Worm (Caenorhabditis elegans) whole organism, young adult: Measurements from ENCODE around the gene srr-9.
A peak's percentile ranks its signal among the peaks of the same experiment; 100 is the strongest.

Experiments used
- B0035.1 ChIP-seq: sonication (generic microtip); optimal IDR thresholded peaks from 2 replicates; lab custom pipeline; 2016; ENCODE audit warnings: missing genetic modification characterization, mild to moderate bottlenecking, missing compliant biosample characterization, missing genotype, missing genetic modification reagents
- B0336.3 ChIP-seq: fragments of 200-800 bp; sonication (Bioruptor generic); IDR thresholded peaks from 2 replicates; pipeline ENCODE4 v1.3.6; 2022; ENCODE audit warnings: missing genetic modification characterization, missing compliant biosample characterization
- C06A6.2 ChIP-seq: fragments of 200-800 bp; sonication (Bioruptor generic); conservative IDR thresholded peaks from 2 replicates; pipeline ENCODE4 v1.3.6; 2022; ENCODE audit warnings: missing genetic modification characterization, missing compliant biosample characterization
- C17E4.6 ChIP-seq: fragments of 200-800 bp; sonication (Bioruptor generic); IDR thresholded peaks from 2 replicates; pipeline ENCODE4 v1.3.6; 2022; ENCODE audit warnings: missing genetic modification reagents, missing genetic modification characterization, missing compliant biosample characterization
- F39B2.1 ChIP-seq: fragments of 200-800 bp; sonication (Bioruptor generic); IDR thresholded peaks from 2 replicates; pipeline ENCODE4 v1.3.6; 2022; ENCODE audit warnings: missing genetic modification reagents, missing genetic modification characterization, missing compliant biosample characterization
- F49E8.2 ChIP-seq: sonication (generic microtip); optimal IDR thresholded peaks from 3 replicates; lab custom pipeline; 2017; ENCODE audit warnings: missing genetic modification characterization, mild to moderate bottlenecking, missing compliant biosample characterization, antibody characterized with exemption, moderate library complexity; ENCODE audit not compliant: insufficient read depth
- F52B5.7 ChIP-seq: sonication (generic microtip); optimal IDR thresholded peaks from 2 replicates; lab custom pipeline; 2016; ENCODE audit warnings: mild to moderate bottlenecking, missing genetic modification characterization, missing compliant biosample characterization
- Y53G8AR.9 ChIP-seq: fragments of 200-800 bp; sonication (Bioruptor generic); conservative IDR thresholded peaks from 2 replicates; pipeline ENCODE4 v1.3.6; 2022; ENCODE audit warnings: missing genetic modification reagents, missing genetic modification characterization, missing compliant biosample characterization
- ZK185.1 ChIP-seq: sonication (generic microtip); optimal IDR thresholded peaks from 2 replicates; lab custom pipeline; 2016; ENCODE audit warnings: mild to moderate bottlenecking, missing genetic modification characterization, missing compliant biosample characterization; ENCODE audit not compliant: poor library complexity, severe bottlenecking
- ama-1 ChIP-seq, 3 experiments: fragments of 150-350 bp in 1 of 3; sonication (generic microtip) in 2 of 3; optimal IDR thresholded peaks; 2 replicates each; lab custom pipeline; 2014 to 2018; ENCODE audit warnings: missing biosample characterization in 2 of 3, missing genetic modification characterization in 2 of 3, missing genetic modification reagents in 2 of 3
- aptf-2 ChIP-seq: fragments of 200-800 bp; sonication (Bioruptor generic); conservative IDR thresholded peaks from 2 replicates; pipeline ENCODE4 v1.3.6; 2022; ENCODE audit warnings: missing genetic modification reagents, missing genetic modification characterization, missing compliant biosample characterization
- atf-7 ChIP-seq: sonication (generic microtip); optimal IDR thresholded peaks from 2 replicates; lab custom pipeline; 2017; ENCODE audit warnings: mild to moderate bottlenecking, missing genetic modification characterization, missing compliant biosample characterization
- attf-3 ChIP-seq: fragments of 200-800 bp; sonication (Bioruptor generic); conservative IDR thresholded peaks from 2 replicates; pipeline ENCODE4 v1.3.6; 2022; ENCODE audit warnings: missing genetic modification reagents, missing genetic modification characterization, missing compliant biosample characterization
- cebp-1 ChIP-seq, 2 experiments: fragments of 200-800 bp in 1 of 2; sonication (Bioruptor generic) in 1 of 2; sonication (generic microtip) in 1 of 2; IDR thresholded peaks in 1 of 2; optimal IDR thresholded peaks in 1 of 2; 2 replicates each; pipeline versions ENCODE4 v1.3.6 to Lab custom; 2017 to 2022; ENCODE audit warnings: missing compliant biosample characterization in 2 of 2, missing genetic modification characterization in 2 of 2, mild to moderate bottlenecking in 1 of 2, missing genetic modification reagents in 1 of 2, moderate library complexity in 1 of 2
- ceh-40 ChIP-seq: fragments of 200-800 bp; sonication (Bioruptor generic); IDR thresholded peaks from 2 replicates; pipeline ENCODE4 v1.3.6; 2022; ENCODE audit warnings: missing genetic modification characterization, missing compliant biosample characterization
- chd-7 ChIP-seq: sonication (generic microtip); optimal IDR thresholded peaks from 2 replicates; lab custom pipeline; 2016; ENCODE audit warnings: mild to moderate bottlenecking, missing genetic modification characterization, moderate library complexity, missing compliant biosample characterization
- die-1 ChIP-seq: sonication (generic microtip); optimal IDR thresholded peaks from 2 replicates; lab custom pipeline; 2016; ENCODE audit warnings: missing genotype, mild to moderate bottlenecking, missing genetic modification characterization, missing compliant biosample characterization
- dox-1 ChIP-seq: fragments of 200-800 bp; sonication (Bioruptor generic); IDR thresholded peaks from 2 replicates; pipeline ENCODE4 v1.3.6; 2022; ENCODE audit warnings: missing genetic modification reagents, missing genetic modification characterization, missing compliant biosample characterization
- egl-44 ChIP-seq: fragments of 200-800 bp; sonication (Bioruptor generic); IDR thresholded peaks from 2 replicates; pipeline ENCODE4 v1.3.6; 2022; ENCODE audit warnings: missing genetic modification reagents, missing genetic modification characterization, missing compliant biosample characterization
- ets-4 ChIP-seq: fragments of 200-800 bp; sonication (Bioruptor generic); optimal IDR thresholded peaks from 2 replicates; lab custom pipeline; 2018; ENCODE audit warnings: mild to moderate bottlenecking, missing genetic modification characterization, missing compliant biosample characterization
- let-607 ChIP-seq, 2 experiments: fragments of 200-800 bp in 1 of 2; sonication (Bioruptor generic) in 1 of 2; sonication (generic microtip) in 1 of 2; optimal IDR thresholded peaks; 2 replicates each; lab custom pipeline; 2016 to 2018; ENCODE audit warnings: mild to moderate bottlenecking in 2 of 2, missing compliant biosample characterization in 2 of 2, missing genetic modification characterization in 2 of 2, moderate library complexity in 2 of 2, missing genotype in 1 of 2
- lin-40 ChIP-seq: sonication (generic microtip); optimal IDR thresholded peaks from 2 replicates; lab custom pipeline; 2016; ENCODE audit warnings: missing genetic modification characterization, mild to moderate bottlenecking, missing compliant biosample characterization, missing genotype, missing genetic modification reagents
- lin-54 ChIP-seq: fragments of 200-800 bp; sonication (Bioruptor generic); optimal IDR thresholded peaks from 2 replicates; lab custom pipeline; 2018; ENCODE audit warnings: mild to moderate bottlenecking, missing genetic modification characterization, missing compliant biosample characterization
- lir-1 ChIP-seq: fragments of 200-800 bp; sonication (Bioruptor generic); conservative IDR thresholded peaks from 2 replicates; pipeline ENCODE4 v1.3.6; 2022; ENCODE audit warnings: missing genetic modification reagents, missing genetic modification characterization, missing compliant biosample characterization
- madf-10 ChIP-seq: sonication (generic microtip); optimal IDR thresholded peaks from 2 replicates; lab custom pipeline; 2016; ENCODE audit warnings: mild to moderate bottlenecking, missing genetic modification characterization, missing compliant biosample characterization
- mcd-1 ChIP-seq: fragments of 200-800 bp; sonication (Bioruptor generic); IDR thresholded peaks from 2 replicates; pipeline ENCODE4 v1.3.6; 2022; ENCODE audit warnings: missing genetic modification reagents, missing genetic modification characterization, missing compliant biosample characterization
- mes-4 ChIP-seq: sonication (generic microtip); optimal IDR thresholded peaks from 2 replicates; lab custom pipeline; 2016; ENCODE audit warnings: missing genotype, missing genetic modification characterization, missing compliant biosample characterization
- nfyb-1 ChIP-seq: fragments of 200-800 bp; sonication (Bioruptor generic); IDR thresholded peaks from 2 replicates; pipeline ENCODE4 v1.3.6; 2022; ENCODE audit warnings: missing genetic modification reagents, missing genetic modification characterization, missing compliant biosample characterization
- nhr-120 ChIP-seq: fragments of 200-800 bp; sonication (Bioruptor generic); IDR thresholded peaks from 2 replicates; pipeline ENCODE4 v1.3.6; 2022; ENCODE audit warnings: missing genetic modification characterization, missing compliant biosample characterization
- nhr-80 ChIP-seq: sonication (generic microtip); optimal IDR thresholded peaks from 2 replicates; lab custom pipeline; 2016; ENCODE audit warnings: missing genetic modification characterization, missing compliant biosample characterization
- nhr-90 ChIP-seq: sonication (generic microtip); optimal IDR thresholded peaks from 2 replicates; lab custom pipeline; 2016; ENCODE audit warnings: missing genotype, mild to moderate bottlenecking, missing genetic modification characterization, missing compliant biosample characterization
- repo-1 ChIP-seq: sonication (generic microtip); optimal IDR thresholded peaks from 2 replicates; lab custom pipeline; 2017; ENCODE audit warnings: mild to moderate bottlenecking, missing genetic modification characterization, missing compliant biosample characterization
- sdz-38 ChIP-seq: sonication (generic microtip); optimal IDR thresholded peaks from 2 replicates; lab custom pipeline; 2016; ENCODE audit warnings: missing genotype, missing genetic modification characterization, missing compliant biosample characterization
- snpc-4 ChIP-seq, 5 experiments: fragments of 150-350 bp in 1 of 5; sonication (generic microtip) in 4 of 5; optimal IDR thresholded peaks; 2 replicates each; lab custom pipeline; 2014 to 2018; ENCODE audit warnings: missing genetic modification characterization in 5 of 5, missing biosample characterization in 3 of 5, antibody characterized with exemption in 2 of 5, mild to moderate bottlenecking in 2 of 5, missing compliant biosample characterization in 2 of 5, missing genotype in 2 of 5, moderate library complexity in 2 of 5, missing genetic modification reagents in 1 of 5
- tbp1 ChIP-seq: fragments of 200-800 bp; sonication (Bioruptor generic); optimal IDR thresholded peaks from 2 replicates; lab custom pipeline; 2018; ENCODE audit warnings: mild to moderate bottlenecking, missing genetic modification characterization, missing compliant biosample characterization
- unc-62 ChIP-seq: fragments of 150-350 bp; optimal IDR thresholded peaks from 2 replicates; lab custom pipeline; 2014; ENCODE audit warnings: missing biosample characterization, missing genetic modification reagents, missing genetic modification characterization
- zim-3 ChIP-seq: sonication (generic microtip); optimal IDR thresholded peaks from 2 replicates; lab custom pipeline; 2017; ENCODE audit warnings: mild to moderate bottlenecking, missing genetic modification characterization, moderate library complexity, missing compliant biosample characterization
- ztf-22 ChIP-seq: fragments of 200-800 bp; sonication (Bioruptor generic); optimal IDR thresholded peaks from 2 replicates; lab custom pipeline; 2018; ENCODE audit warnings: mild to moderate bottlenecking, missing genetic modification characterization, moderate library complexity, missing compliant biosample characterization

srr-9 gene

DNA sequence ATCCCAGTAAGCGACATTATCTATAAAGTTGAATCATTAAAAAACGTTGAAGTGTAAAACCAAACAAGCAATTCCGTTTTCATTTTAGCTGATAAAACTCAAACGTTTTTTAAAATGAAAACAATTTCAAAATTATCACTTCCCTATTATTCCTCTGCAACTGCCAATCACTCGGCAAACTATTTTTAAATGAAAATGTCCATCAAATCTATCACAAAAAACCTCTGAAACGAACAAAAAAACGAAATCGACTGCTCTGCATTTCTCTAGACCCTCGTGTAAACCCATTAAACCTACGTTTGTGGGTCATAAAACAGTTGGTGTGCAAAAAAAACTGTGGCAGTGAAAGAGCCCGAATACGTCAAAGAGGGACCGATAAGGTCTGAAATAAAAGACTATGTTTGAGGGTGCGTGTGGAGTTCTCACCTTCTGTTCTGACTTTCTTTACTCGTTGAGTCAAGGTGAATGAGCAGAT is 4.7 kb downstream of the srr-9 start, which contains the start of gene fbxl-5:
TSS of gene fbxl-5 (plus strand) at position 425 of the 475 bp plus-strand sequence.
- TF ChIP-seq nhr-80 (tag; lab: Kevin White, UChicago) (peak; percentile 78), cebp-1 (GFP tag; IDR thresholded peaks at IDR 0.05; lab: Robert Waterston, UW) (no peak), cebp-1 (tag; optimal IDR thresholded peaks at IDR 0.05; lab: Kevin White, UChicago) (peak; percentile 36), unc-62 (no peak), ztf-22 (GFP tag; lab: Kevin White, UChicago) (peak; percentile 27), let-607 (tag; optimal IDR thresholded peaks at IDR 0.05; lab: Kevin White, UChicago) (peak; percentile 33 to 60), aptf-2 (no peak)

DNA sequence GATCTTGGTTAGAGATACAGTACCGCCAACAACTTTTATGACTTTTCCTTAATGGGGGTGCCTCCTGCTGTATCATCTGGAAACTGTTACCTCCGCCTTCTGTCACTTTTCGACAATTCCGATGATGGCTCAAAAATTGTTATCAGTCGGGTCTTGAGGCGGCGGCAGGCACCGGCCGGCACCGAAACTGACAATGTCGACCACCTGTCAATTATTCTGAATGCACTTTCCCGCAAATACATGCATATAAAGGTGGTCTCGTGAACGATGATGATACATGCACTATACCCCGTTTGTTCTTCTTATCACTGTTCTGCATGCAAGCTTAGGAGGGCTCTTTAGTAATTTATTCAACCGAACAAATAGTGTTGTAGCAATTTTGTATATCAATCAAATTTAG is 6.3 kb downstream of the srr-9 start:
- TF ChIP-seq B0336.3 (GFP tag; lab: Robert Waterston, UW), result 0 out of 2 replicates have a peak, but pooled peaks have one; percentile 33
- TF ChIP-seq atf-7, result peak; percentile 72
- peak; percentile 87 for TF ChIP-seq dox-1 (GFP tag; lab: Robert Waterston, UW)
- TF ChIP-seq repo-1 (tag; lab: Kevin White, UChicago), result peak; percentile 54
- peak; percentile 20; the same call in 1 of the 2 replicates for TF ChIP-seq nfyb-1 (GFP tag; lab: Robert Waterston, UW)
- TF ChIP-seq chd-7, result peak; percentile 71
- TF ChIP-seq Y53G8AR.9 (GFP tag; lab: Robert Waterston, UW), result 0 out of 2 replicates have a peak, but pooled peaks have one; percentile 47
- TF ChIP-seq nhr-90 (tag; lab: Kevin White, UChicago), result peak; percentile 3
- TF ChIP-seq egl-44, result peak; percentile 70; the same call in 1 of the 2 replicates
- TF ChIP-seq C06A6.2, result no peak; the same call in 1 of the 2 replicates
- no peak for TF ChIP-seq nhr-120 (GFP tag; lab: Robert Waterston, UW)
- no peak for TF ChIP-seq ama-1 (optimal IDR thresholded peaks at IDR 0.05; lab: Kevin White, UChicago)
- TF ChIP-seq ama-1 (GFP tag; optimal IDR thresholded peaks at IDR 0.05; lab: Kevin White, UChicago), result no peak
- no peak for TF ChIP-seq F49E8.2 (tag; lab: Kevin White, UChicago)
- TF ChIP-seq snpc-4 (GFP tag; optimal IDR thresholded peaks at IDR 0.05; lab: Kevin White, UChicago), result no peak
- TF ChIP-seq snpc-4 (tag; optimal IDR thresholded peaks at IDR 0.05; lab: Kevin White, UChicago), result peak in 2 of 4 experiments; percentile 9 to 45
- peak; percentile 98 for TF ChIP-seq unc-62
- TF ChIP-seq tbp1 (GFP tag; lab: Kevin White, UChicago), result peak; percentile 59
- peak; percentile 99 for TF ChIP-seq nhr-80 (tag; lab: Kevin White, UChicago)
- no peak for TF ChIP-seq attf-3 (GFP tag; lab: Robert Waterston, UW)
- no peak for TF ChIP-seq F39B2.1 (GFP tag; lab: Robert Waterston, UW)
- TF ChIP-seq cebp-1 (GFP tag; IDR thresholded peaks at IDR 0.05; lab: Robert Waterston, UW), result no peak; the same call in 1 of the 2 replicates
- peak; percentile 68 for TF ChIP-seq cebp-1 (tag; optimal IDR thresholded peaks at IDR 0.05; lab: Kevin White, UChicago)
- peak; percentile 35 for TF ChIP-seq lin-40 (tag; lab: Kevin White, UChicago)
- peak; percentile 25 for TF ChIP-seq lin-54
- no peak for TF ChIP-seq sdz-38 (tag; lab: Kevin White, UChicago)
- TF ChIP-seq die-1 (tag; lab: Kevin White, UChicago), result no peak
- 0 out of 2 replicates have a peak, but pooled peaks have one; percentile 28 for TF ChIP-seq mcd-1
- peak; percentile 11 for TF ChIP-seq madf-10 (tag; lab: Kevin White, UChicago)
- TF ChIP-seq ets-4, result peak; percentile 98
- TF ChIP-seq C17E4.6 (GFP tag; lab: Robert Waterston, UW), result no peak
- no peak for TF ChIP-seq zim-3 (tag; lab: Kevin White, UChicago)
- no peak for TF ChIP-seq B0035.1 (tag; lab: Kevin White, UChicago)
- 0 out of 2 replicates have a peak, but pooled peaks have one; percentile 11 for TF ChIP-seq lir-1 (GFP tag; lab: Robert Waterston, UW)
- no peak for TF ChIP-seq F52B5.7
- peak; percentile 89 to 91 for TF ChIP-seq let-607 (tag; optimal IDR thresholded peaks at IDR 0.05; lab: Kevin White, UChicago)
- no peak for TF ChIP-seq ceh-40 (GFP tag; lab: Robert Waterston, UW)
- peak; percentile 93 for TF ChIP-seq ztf-22 (GFP tag; lab: Kevin White, UChicago)
- no peak for TF ChIP-seq mes-4 (tag; lab: Kevin White, UChicago)
- peak; percentile 21 for TF ChIP-seq ZK185.1 (tag; lab: Kevin White, UChicago)
